Worm (Caenorhabditis elegans) whole organism, early embryonic: ENCODE data around the gene cyp-14A3.

Experiments used
- ama-1 ChIP-seq: fragments of 150-350 bp; optimal IDR thresholded peaks from 2 replicates; lab custom pipeline; 2014
- hmbx-1 ChIP-seq: sonication (generic microtip); optimal IDR thresholded peaks from 2 replicates; lab custom pipeline; 2016; ENCODE audit warnings: mild to moderate bottlenecking, missing genetic modification characterization, missing compliant biosample characterization

ce11 chrX:13242231-13242630 is 31.8 kb downstream of the cyp-14A3 start, which contains the start of gene K08H2.5:
- no peak for TF ChIP-seq hmbx-1 (tag; lab: Kevin White, UChicago)
- no peak for TF ChIP-seq ama-1 (lab: Kevin White, UChicago)
